Worm (Caenorhabditis elegans) whole organism, L1 larva: Measurements from ENCODE around the gene pigg-1.

ENCODE experiments used
- ceh-63 ChIP-seq: fragments of 200-800 bp; sonication (Bioruptor generic); optimal IDR thresholded peaks from 2 replicates; lab custom pipeline; 2018; ENCODE audit warnings: mild to moderate bottlenecking, missing genetic modification characterization, missing compliant biosample characterization
- ceh-82 ChIP-seq, 3 experiments: fragments of 150-350 bp in 1 of 3; sonication (generic microtip) in 2 of 3; optimal IDR thresholded peaks; 2 replicates each; lab custom pipeline; 2014 to 2017; ENCODE audit warnings: missing biosample characterization in 3 of 3, missing genetic modification characterization in 3 of 3
- elt-3 ChIP-seq, 6 experiments: fragments of 150-350 bp in 1 of 6; sonication (generic microtip); optimal IDR thresholded peaks; 2 replicates each; lab custom pipeline; 2017 to 2018; ENCODE audit warnings: missing biosample characterization in 6 of 6, missing genetic modification characterization in 6 of 6, inconsistent platforms in 1 of 6
- irx-1 ChIP-seq: sonication (generic microtip); optimal IDR thresholded peaks from 2 replicates; lab custom pipeline; 2016; ENCODE audit warnings: missing genetic modification characterization, missing compliant biosample characterization
- mef-2 ChIP-seq: fragments of 150-350 bp; optimal IDR thresholded peaks from 2 replicates; lab custom pipeline; 2014; ENCODE audit warnings: missing biosample characterization, missing genetic modification characterization
- nhr-237 ChIP-seq: fragments of 150-350 bp; optimal IDR thresholded peaks from 2 replicates; lab custom pipeline; 2014; ENCODE audit warnings: missing biosample characterization, missing genetic modification characterization
- nhr-90 ChIP-seq: sonication (generic microtip); optimal IDR thresholded peaks from 2 replicates; lab custom pipeline; 2016; ENCODE audit warnings: mild to moderate bottlenecking, missing genetic modification characterization, missing compliant biosample characterization; ENCODE audit not compliant: poor library complexity
- rnt-1 ChIP-seq: sonication (generic microtip); optimal IDR thresholded peaks from 2 replicates; lab custom pipeline; 2016; ENCODE audit warnings: mild to moderate bottlenecking, missing genetic modification characterization, moderate library complexity, missing compliant biosample characterization
- unc-62 ChIP-seq: fragments of 150-350 bp; optimal IDR thresholded peaks from 2 replicates; lab custom pipeline; 2014; ENCODE audit warnings: missing biosample characterization, missing genetic modification reagents, missing genetic modification characterization
- ztf-11 ChIP-seq, 2 experiments: sonication (generic microtip); optimal IDR thresholded peaks; 2 replicates each; lab custom pipeline; 2016 to 2017; ENCODE audit warnings: missing genetic modification characterization in 2 of 2, missing biosample characterization in 1 of 2, missing compliant biosample characterization in 1 of 2

DNA sequence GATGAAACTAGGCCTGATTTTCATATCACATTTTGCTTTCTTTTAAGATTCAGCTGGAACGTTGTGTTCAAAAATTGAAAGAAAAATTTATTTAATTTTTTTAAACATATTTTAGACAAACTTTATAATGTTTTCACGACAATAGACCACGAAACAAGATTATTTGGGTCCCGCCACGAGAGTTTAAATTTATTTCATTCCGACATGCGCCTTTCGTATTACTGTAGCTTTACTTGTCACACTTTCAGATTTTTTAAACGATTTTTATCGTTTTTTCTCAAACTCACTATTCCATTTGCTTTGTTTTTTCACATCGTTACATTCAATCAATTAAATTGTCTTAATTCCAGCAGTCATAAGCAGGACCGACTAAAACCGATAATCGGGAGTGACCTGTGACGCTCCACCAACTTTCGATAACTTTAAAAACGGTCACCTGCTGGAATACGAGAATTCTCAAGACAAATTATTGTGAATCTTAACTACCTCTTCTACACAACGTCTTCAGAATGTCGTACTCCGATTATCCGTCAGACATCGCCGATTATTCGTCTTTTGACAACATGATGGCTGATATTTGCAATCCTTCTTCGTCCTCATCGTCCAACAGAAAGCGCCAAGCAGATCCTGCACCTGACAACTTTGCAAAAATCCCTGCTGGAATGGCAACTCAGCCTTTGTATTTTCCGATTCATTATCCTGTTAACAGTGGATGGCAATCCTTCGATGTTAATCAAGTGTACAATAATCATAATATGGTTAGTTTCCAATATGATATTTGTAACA lies 6.0 kb downstream of the pigg-1 start, which contains the start of gene aptf-3:
- no peak for TF ChIP-seq rnt-1
- TF ChIP-seq nhr-90 (tag; lab: Kevin White, UChicago): no peak
- TF ChIP-seq nhr-237 (tag; lab: Kevin White, UChicago): no peak
- TF ChIP-seq ceh-63 (GFP tag; lab: Kevin White, UChicago): no peak
- no peak for TF ChIP-seq unc-62 (GFP tag; lab: Kevin White, UChicago)
- TF ChIP-seq mef-2 (tag; lab: Kevin White, UChicago): no peak
- no peak for TF ChIP-seq ztf-11 (tag; optimal IDR thresholded peaks at IDR 0.05; lab: Kevin White, UChicago)
- no peak for TF ChIP-seq irx-1 (tag; lab: Kevin White, UChicago)
- no peak for TF ChIP-seq ceh-82 (tag; optimal IDR thresholded peaks at IDR 0.05; lab: Kevin White, UChicago)
- no peak for TF ChIP-seq elt-3 (tag; optimal IDR thresholded peaks at IDR 0.05; lab: Kevin White, UChicago)
